Worm (Caenorhabditis elegans) whole organism, L3 larva: ENCODE results near the gene pch-2.

Experiments used
- ama-1 ChIP-seq: fragments of 150-350 bp; optimal IDR thresholded peaks from 2 replicates; lab custom pipeline; 2018
- ceh-82 ChIP-seq: fragments of 150-350 bp; optimal IDR thresholded peaks from 2 replicates; lab custom pipeline; 2014; ENCODE audit warnings: missing biosample characterization, missing genetic modification characterization
- egl-27 ChIP-seq: sonication (generic microtip); optimal IDR thresholded peaks from 4 replicates; lab custom pipeline; 2017; ENCODE audit warnings: missing biosample characterization, missing genetic modification reagents, missing genetic modification characterization
- elt-3 ChIP-seq, 3 experiments: fragments of 150-350 bp in 1 of 3; sonication (generic microtip) in 2 of 3; optimal IDR thresholded peaks; 2 replicates in 2 of 3; 4 replicates in 1 of 3; lab custom pipeline; 2014 to 2017; ENCODE audit warnings: missing biosample characterization in 3 of 3, missing genetic modification characterization in 3 of 3
- fkh-10 ChIP-seq: sonication (generic microtip); optimal IDR thresholded peaks from 2 replicates; lab custom pipeline; 2017; ENCODE audit warnings: missing biosample characterization, missing genetic modification reagents, missing genetic modification characterization
- fos-1 ChIP-seq: fragments of 150-350 bp; optimal IDR thresholded peaks from 2 replicates; lab custom pipeline; 2014; ENCODE audit warnings: missing biosample characterization, missing genetic modification characterization
- lin-15B ChIP-seq: fragments of 150-350 bp; optimal IDR thresholded peaks from 2 replicates; lab custom pipeline; 2014; ENCODE audit warnings: missing biosample characterization, missing genetic modification characterization
- lin-39 ChIP-seq: fragments of 150-350 bp; optimal IDR thresholded peaks from 2 replicates; lab custom pipeline; 2018; ENCODE audit warnings: missing biosample characterization, missing genetic modification reagents, missing genetic modification characterization
- nhr-25 ChIP-seq: sonication (generic microtip); optimal IDR thresholded peaks from 2 replicates; lab custom pipeline; 2017; ENCODE audit warnings: missing biosample characterization, missing genetic modification characterization
- nhr-43 ChIP-seq: sonication (generic microtip); optimal IDR thresholded peaks from 2 replicates; lab custom pipeline; 2016; ENCODE audit warnings: mild to moderate bottlenecking, missing genetic modification characterization, missing compliant biosample characterization; ENCODE audit not compliant: poor library complexity, severe bottlenecking
- skn-1 ChIP-seq: fragments of 150-350 bp; optimal IDR thresholded peaks from 2 replicates; lab custom pipeline; 2014; ENCODE audit warnings: missing biosample characterization, missing genetic modification characterization
- ztf-11 ChIP-seq: fragments of 150-350 bp; optimal IDR thresholded peaks from 2 replicates; lab custom pipeline; 2014; ENCODE audit warnings: missing biosample characterization, missing genetic modification characterization
- ztf-4 ChIP-seq: fragments of 150-350 bp; optimal IDR thresholded peaks from 2 replicates; lab custom pipeline; 2014; ENCODE audit warnings: missing biosample characterization, missing genetic modification characterization

DNA sequence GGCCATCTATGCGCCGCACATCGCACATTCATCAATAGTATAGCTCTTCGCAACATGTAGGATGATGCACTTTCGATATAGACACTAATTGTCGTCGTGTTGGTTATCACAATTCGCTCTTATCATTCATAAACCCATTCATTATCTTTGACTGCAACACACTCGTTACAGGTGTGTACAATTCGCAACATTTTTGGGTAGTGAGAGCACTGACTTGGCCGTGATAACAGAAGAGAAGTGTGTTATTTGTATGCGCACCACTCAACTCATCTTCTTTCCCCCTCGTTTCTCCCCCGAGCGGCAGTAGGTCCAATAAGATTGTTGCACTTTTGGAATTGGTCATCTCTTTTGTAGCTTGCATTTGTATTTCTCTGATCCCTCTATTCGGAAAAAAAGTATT, 30.9 kb upstream of the pch-2 start:
- TF ChIP-seq ztf-11 (no peak), elt-3 (tag; optimal IDR thresholded peaks at IDR 0.05; lab: Kevin White, UChicago) (no peak), fos-1 (tag; lab: Kevin White, UChicago) (no peak), nhr-43 (tag; lab: Kevin White, UChicago) (no peak), ama-1 (lab: Kevin White, UChicago) (no peak), egl-27 (tag; lab: Kevin White, UChicago) (no peak), fkh-10 (GFP tag; lab: Kevin White, UChicago) (no peak), ztf-4 (tag; lab: Kevin White, UChicago) (no peak), nhr-25 (tag; lab: Kevin White, UChicago) (no peak), skn-1 (tag; lab: Kevin White, UChicago) (no peak), ceh-82 (tag; lab: Kevin White, UChicago) (no peak), lin-15B (no peak), lin-39 (tag; lab: Kevin White, UChicago) (peak; percentile 23)
